Fruit fly (Drosophila melanogaster): ENCODE measurements around the gene pad.

Gene pad

dm6 chr3R:16331809-16332343 lies 10.2 kb upstream of the pad start (continued):
- TF ChIP-seq BtbVII (GFP tag; optimal IDR thresholded peaks at IDR 0.05), result peak; percentile 41
- TF ChIP-seq CG15073 (GFP tag; optimal IDR thresholded peaks at IDR 0.05), result peak; percentile 22
- TF ChIP-seq stwl (tag; optimal IDR thresholded peaks at IDR 0.05), result no peak
- no peak for TF ChIP-seq zf30C (GFP tag; optimal IDR thresholded peaks at IDR 0.05)
- TF ChIP-seq Ets65A (GFP tag), result no peak
- peak; percentile 34; the same call in 1 of the 2 replicates for TF ChIP-seq CG17328 (GFP tag; IDR thresholded peaks at IDR 0.05)
- no peak for TF ChIP-seq tgo (GFP tag; IDR thresholded peaks at IDR 0.05)
- no peak for TF ChIP-seq hb (GFP tag; IDR thresholded peaks at IDR 0.05; ENCODE audit: partially characterized antibody)
- TF ChIP-seq CG7372 (GFP tag; IDR thresholded peaks at IDR 0.05), result no peak
- peak; percentile 19 for TF ChIP-seq CG13775 (GFP tag; optimal IDR thresholded peaks at IDR 0.05)
- peak; percentile 39 for TF ChIP-seq lbe (GFP tag; optimal IDR thresholded peaks at IDR 0.05)
- TF ChIP-seq corto (GFP tag; optimal IDR thresholded peaks at IDR 0.05), result no peak
- TF ChIP-seq Optix (GFP tag; IDR thresholded peaks at IDR 0.05), result 0 out of 3 replicates have a peak, but pooled peaks have one; percentile 36
- no peak for TF ChIP-seq Oli (tag; optimal IDR thresholded peaks at IDR 0.05)
- no peak for TF ChIP-seq Taf1 (GFP tag; IDR thresholded peaks at IDR 0.05)
- TF ChIP-seq lab (GFP tag; optimal IDR thresholded peaks at IDR 0.05), result peak; percentile 88
- no peak for TF ChIP-seq Opbp (GFP tag; IDR thresholded peaks at IDR 0.05; ENCODE audit: partially characterized antibody)
- no peak for TF ChIP-seq hth (optimal IDR thresholded peaks at IDR 0.05)
- peak; percentile 62 for TF ChIP-seq ems (GFP tag; optimal IDR thresholded peaks at IDR 0.05)
- TF ChIP-seq Camta (GFP tag; optimal IDR thresholded peaks at IDR 0.05), result peak; percentile 70
- no peak for TF ChIP-seq amos (GFP tag; IDR thresholded peaks at IDR 0.05; ENCODE audit: partially characterized antibody)
- no peak for TF ChIP-seq Dad (GFP tag; optimal IDR thresholded peaks at IDR 0.05)
- TF ChIP-seq bigmax (GFP tag; optimal IDR thresholded peaks at IDR 0.05), result no peak
- no peak for TF ChIP-seq tin (GFP tag; optimal IDR thresholded peaks at IDR 0.05)
- peak; percentile 57; the same call in 2 of the 3 replicates for TF ChIP-seq zfh1 (GFP tag; IDR thresholded peaks at IDR 0.05)
- peak; percentile 24; the same call in 1 of the 2 replicates for TF ChIP-seq crol (GFP tag; IDR thresholded peaks at IDR 0.05)
- TF ChIP-seq YL-1 (GFP tag; optimal IDR thresholded peaks at IDR 0.05), result peak; percentile 65
- peak; percentile 48 for TF ChIP-seq CG7987 (GFP tag; optimal IDR thresholded peaks at IDR 0.05)
- peak; percentile 74 for TF ChIP-seq CG4707 (GFP tag; optimal IDR thresholded peaks at IDR 0.05)
- TF ChIP-seq NfI (GFP tag; optimal IDR thresholded peaks at IDR 0.05), result peak; percentile 20
- TF ChIP-seq CG10147 (GFP tag; optimal IDR thresholded peaks at IDR 0.05), result no peak
- no peak for TF ChIP-seq HLH4C (GFP tag; IDR thresholded peaks at IDR 0.05; ENCODE audit: partially characterized antibody)
- no peak for TF ChIP-seq emc (GFP tag; optimal IDR thresholded peaks at IDR 0.05)
- peak; percentile 15 for TF ChIP-seq CG7271 (tag; optimal IDR thresholded peaks at IDR 0.05)
- peak; percentile 4 for TF ChIP-seq pnt (GFP tag; optimal IDR thresholded peaks at IDR 0.05)
- peak; percentile 55; the same call in 1 of the 2 replicates for TF ChIP-seq E2f1 (GFP tag; IDR thresholded peaks at IDR 0.05)
- peak; percentile 48; the same call in 1 of the 3 replicates for TF ChIP-seq CG6175 (GFP tag; IDR thresholded peaks at IDR 0.05)
- TF ChIP-seq btn (GFP tag; optimal IDR thresholded peaks at IDR 0.05), result peak; percentile 53
- peak; percentile 54 for TF ChIP-seq CG2116 (GFP tag; optimal IDR thresholded peaks at IDR 0.05)
- TF ChIP-seq gcm2 (GFP tag; optimal IDR thresholded peaks at IDR 0.05), result no peak
- no peak for TF ChIP-seq HLH54F (GFP tag; optimal IDR thresholded peaks at IDR 0.05)
- peak; percentile 23 to 64 for TF ChIP-seq chif (GFP tag; optimal IDR thresholded peaks at IDR 0.05)
- peak; percentile 39 for TF ChIP-seq Fer3 (tag; optimal IDR thresholded peaks at IDR 0.05)
- peak; percentile 23 for TF ChIP-seq CG10462 (GFP tag; optimal IDR thresholded peaks at IDR 0.05)
- peak; percentile 73 for TF ChIP-seq CG1233 (GFP tag; optimal IDR thresholded peaks at IDR 0.05)
- no peak for TF ChIP-seq zfh2 (GFP tag; optimal IDR thresholded peaks at IDR 0.05)
- TF ChIP-seq ham (GFP tag; IDR thresholded peaks at IDR 0.05), result no peak
- TF ChIP-seq Lpt (GFP tag; optimal IDR thresholded peaks at IDR 0.05), result no peak
- peak; percentile 35 for TF ChIP-seq twi (tag; optimal IDR thresholded peaks at IDR 0.05)
- peak; percentile 33 for TF ChIP-seq Mad (GFP tag; optimal IDR thresholded peaks at IDR 0.05)
- TF ChIP-seq fd102C (GFP tag; optimal IDR thresholded peaks at IDR 0.05), result no peak
